Worm (Caenorhabditis elegans) whole organism, midembryonic: ENCODE measurements around the gene mogs-1.
"Not testable (repeated sequence)": the region's sequence is repeated elsewhere in the genome, so short reads cannot be mapped to it uniquely, and the experiment has no call there.

ENCODE experiments used
- T22C8.4 ChIP-seq: fragments of 200-800 bp; sonication (Bioruptor generic); IDR thresholded peaks from 2 replicates; pipeline ENCODE4 v1.3.6; 2022; ENCODE audit warnings: missing genetic modification characterization, missing compliant biosample characterization
- cog-1 ChIP-seq: sonication (generic microtip); optimal IDR thresholded peaks from 2 replicates; lab custom pipeline; 2016; ENCODE audit warnings: missing genetic modification characterization, missing compliant biosample characterization
- flt-1 ChIP-seq: fragments of 200-800 bp; sonication (Bioruptor generic); IDR thresholded peaks from 2 replicates; pipeline ENCODE4 v1.3.6; 2022; ENCODE audit warnings: missing genetic modification characterization, missing compliant biosample characterization
- klf-2 ChIP-seq: fragments of 200-800 bp; sonication (Bioruptor generic); conservative IDR thresholded peaks from 2 replicates; pipeline ENCODE4 v1.3.6; 2022; ENCODE audit warnings: missing genetic modification reagents, missing genetic modification characterization, missing compliant biosample characterization
- med-1 ChIP-seq: sonication (generic microtip); optimal IDR thresholded peaks from 2 replicates; lab custom pipeline; 2017; ENCODE audit warnings: missing genetic modification characterization, mild to moderate bottlenecking, missing compliant biosample characterization, antibody characterized with exemption, missing genetic modification reagents; ENCODE audit not compliant: insufficient read depth
- ref-1 ChIP-seq: fragments of 200-800 bp; sonication (Bioruptor generic); conservative IDR thresholded peaks from 2 replicates; pipeline ENCODE4 v1.3.6; 2022; ENCODE audit warnings: missing genetic modification reagents, missing genetic modification characterization, missing compliant biosample characterization
- tab-1 ChIP-seq: fragments of 200-800 bp; sonication (Bioruptor generic); IDR thresholded peaks from 2 replicates; pipeline ENCODE4 v1.3.6; 2022; ENCODE audit warnings: missing genetic modification characterization, missing compliant biosample characterization
- ztf-23 ChIP-seq: fragments of 200-800 bp; sonication (Bioruptor generic); IDR thresholded peaks from 2 replicates; pipeline ENCODE4 v1.3.6; 2022; ENCODE audit warnings: missing genetic modification reagents, missing genetic modification characterization, missing compliant biosample characterization
- ztf-29 ChIP-seq: fragments of 200-800 bp; sonication (Bioruptor generic); IDR thresholded peaks from 2 replicates; pipeline ENCODE4 v1.3.6; 2022; ENCODE audit warnings: missing genetic modification reagents, missing genetic modification characterization, missing compliant biosample characterization

mogs-1 gene

DNA sequence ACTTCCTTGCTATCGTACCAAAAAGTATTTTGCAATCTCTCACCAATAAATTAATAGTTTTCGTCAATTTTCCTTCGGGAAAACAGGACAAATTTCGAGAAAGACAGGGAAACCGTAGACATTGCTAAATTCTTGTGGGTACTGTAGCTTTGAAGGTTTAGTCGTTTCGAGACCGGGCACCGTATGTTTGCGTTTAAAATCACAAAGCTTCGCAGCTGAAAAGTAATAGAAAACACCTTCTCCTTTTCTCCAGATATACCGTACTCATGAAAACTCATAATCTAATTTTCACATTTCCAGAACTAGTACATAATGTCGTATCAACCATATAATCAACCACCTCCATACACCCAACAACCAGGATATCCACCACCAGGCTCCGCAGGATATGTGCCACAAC, 12.7 kb downstream of the mogs-1 start, which contains the start of gene F13H10.6:
Gene F13H10.6, plus strand, starts transcription at position 301 of the 400 bp plus-strand sequence.
- TF ChIP-seq flt-1 (GFP tag; lab: Robert Waterston, UW), result no peak
- TF ChIP-seq tab-1 (GFP tag; lab: Robert Waterston, UW), result no peak
- no peak for TF ChIP-seq ztf-29 (GFP tag; lab: Robert Waterston, UW)
- TF ChIP-seq ref-1 (GFP tag; lab: Robert Waterston, UW), result no peak
- TF ChIP-seq T22C8.4 (GFP tag; lab: Robert Waterston, UW), result no peak
- TF ChIP-seq ztf-23 (GFP tag; lab: Robert Waterston, UW), result no peak
- TF ChIP-seq med-1, result no peak
- TF ChIP-seq cog-1 (tag; lab: Kevin White, UChicago), result no peak
- TF ChIP-seq klf-2 (GFP tag; lab: Robert Waterston, UW), result no peak

DNA sequence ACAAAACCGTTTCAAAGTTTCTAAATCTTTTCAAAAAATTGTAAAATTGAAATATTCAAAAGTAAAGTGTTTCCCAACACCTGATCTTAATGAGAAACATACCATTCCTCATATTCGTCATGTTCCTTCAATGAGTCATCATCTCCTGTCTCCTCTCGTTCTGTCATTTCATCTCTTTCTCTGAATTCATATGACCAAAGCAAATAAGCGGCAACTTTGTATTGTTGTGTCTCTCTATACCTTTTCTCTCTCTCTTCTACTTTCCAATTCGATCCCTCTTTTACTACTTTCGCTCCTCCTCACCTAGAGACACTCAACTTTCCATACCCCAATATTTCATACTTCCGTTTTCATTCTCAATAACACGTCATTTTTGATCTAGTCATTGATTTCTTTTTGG, 13.5 kb downstream of the mogs-1 start:
- TF ChIP-seq ref-1 (GFP tag; lab: Robert Waterston, UW), result no peak
- TF ChIP-seq klf-2 (GFP tag; lab: Robert Waterston, UW), result no peak
- TF ChIP-seq cog-1 (tag; lab: Kevin White, UChicago), result no peak
- TF ChIP-seq flt-1 (GFP tag; lab: Robert Waterston, UW), result no peak
- TF ChIP-seq ztf-29 (GFP tag; lab: Robert Waterston, UW), result no peak
- TF ChIP-seq med-1, result no peak
- TF ChIP-seq tab-1 (GFP tag; lab: Robert Waterston, UW), result no peak
- TF ChIP-seq T22C8.4 (GFP tag; lab: Robert Waterston, UW), result no peak
- TF ChIP-seq ztf-23 (GFP tag; lab: Robert Waterston, UW), result no peak

DNA sequence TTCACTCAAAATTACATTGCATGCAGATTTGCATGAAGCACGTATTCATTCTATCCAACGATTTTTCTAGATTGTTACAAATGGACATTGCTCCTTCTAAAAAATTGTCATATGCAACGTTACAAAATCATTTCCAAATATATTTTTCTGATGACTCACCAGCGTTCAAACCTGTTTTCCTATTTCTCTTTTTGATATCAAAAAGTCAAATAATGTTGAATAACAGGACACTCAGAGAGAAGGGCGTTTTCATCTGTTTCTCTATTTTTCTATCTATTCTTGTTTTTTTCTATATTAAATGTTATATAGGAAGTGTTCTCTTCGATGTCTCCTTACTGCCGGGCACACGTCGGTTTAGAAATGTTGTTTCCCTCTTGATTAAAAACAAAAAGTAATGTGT, 14.9 kb downstream of the mogs-1 start:
- no peak for TF ChIP-seq med-1

DNA sequence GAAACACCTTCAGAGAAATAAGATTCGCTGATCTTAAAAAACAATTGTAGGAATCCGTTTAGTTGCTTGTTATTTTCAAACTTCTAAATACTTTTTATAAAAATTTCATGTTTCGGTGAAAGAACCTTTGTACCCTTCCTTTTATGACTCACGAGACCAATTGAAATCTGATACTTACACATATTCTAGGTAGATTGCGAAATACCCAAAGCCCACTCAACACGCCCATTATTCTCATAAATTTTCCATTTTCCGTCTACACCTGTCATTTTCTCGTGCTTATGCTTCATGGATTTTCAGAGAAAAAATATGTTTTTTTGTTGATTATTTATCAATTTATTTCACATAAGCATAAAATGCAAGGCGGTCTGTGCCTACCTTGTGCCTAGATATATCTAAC, 15.3 kb downstream of the mogs-1 start:
- TF ChIP-seq tab-1 (GFP tag; lab: Robert Waterston, UW) (no peak), ztf-29 (GFP tag; lab: Robert Waterston, UW) (no peak), med-1 (no peak), flt-1 (GFP tag; lab: Robert Waterston, UW) (no peak), T22C8.4 (GFP tag; lab: Robert Waterston, UW) (no peak), klf-2 (GFP tag; lab: Robert Waterston, UW) (no peak), cog-1 (tag; lab: Kevin White, UChicago) (no peak), ref-1 (GFP tag; lab: Robert Waterston, UW) (no peak), ztf-23 (GFP tag; lab: Robert Waterston, UW) (no peak)

DNA sequence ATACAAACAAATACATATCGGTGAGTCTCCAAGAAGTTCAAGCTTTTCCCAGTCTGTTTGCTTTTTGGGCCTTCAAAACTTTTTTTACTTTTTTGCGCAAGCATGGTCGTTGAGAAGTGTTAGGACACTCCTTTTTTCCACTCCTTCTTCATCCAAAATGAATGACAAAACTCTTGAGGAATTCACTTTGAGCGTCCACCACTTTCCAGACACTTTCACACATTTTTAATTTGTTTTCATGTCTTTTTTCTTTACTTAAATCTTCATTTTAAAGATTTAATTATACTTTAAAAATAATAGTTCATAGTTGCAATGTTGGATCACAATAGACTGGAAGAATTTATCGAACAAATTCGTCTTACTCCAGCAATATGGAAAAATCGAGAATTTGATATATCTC, 17.5 kb downstream of the mogs-1 start, which contains the start of gene F13H10.1:
Gene F13H10.1, plus strand, starts transcription at position 301 of the 400 bp plus-strand sequence.
- TF ChIP-seq cog-1 (tag; lab: Kevin White, UChicago) (no peak), med-1 (no peak), ztf-29 (GFP tag; lab: Robert Waterston, UW) (no peak), ztf-23 (GFP tag; lab: Robert Waterston, UW) (no peak), T22C8.4 (GFP tag; lab: Robert Waterston, UW) (no peak), ref-1 (GFP tag; lab: Robert Waterston, UW) (no peak), tab-1 (GFP tag; lab: Robert Waterston, UW) (no peak), klf-2 (GFP tag; lab: Robert Waterston, UW) (no peak), flt-1 (GFP tag; lab: Robert Waterston, UW) (no peak)

DNA sequence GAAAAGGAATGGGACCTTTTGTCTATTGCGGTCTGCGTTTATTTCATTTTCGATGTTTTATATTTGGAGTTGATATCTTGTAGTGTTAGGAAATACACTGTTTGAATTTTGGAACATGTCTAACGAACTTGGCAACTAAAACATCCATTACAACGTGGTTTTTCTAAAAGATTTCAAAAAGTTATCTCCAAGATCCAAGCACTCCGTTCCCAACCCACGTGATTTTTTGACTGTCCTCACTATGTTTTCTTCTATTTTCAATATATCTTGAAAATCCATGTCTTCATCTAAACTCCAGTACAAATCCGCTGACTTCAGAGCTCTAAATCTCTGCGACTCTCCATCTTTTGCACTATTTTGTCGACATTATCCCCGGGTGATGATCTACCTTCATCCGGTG, 20.1 kb downstream of the mogs-1 start, which contains the start of gene F13H10.9:
Gene F13H10.9, plus strand, starts transcription at position 301 of the 400 bp plus-strand sequence.
- no peak for TF ChIP-seq T22C8.4 (GFP tag; lab: Robert Waterston, UW)
- no peak for TF ChIP-seq tab-1 (GFP tag; lab: Robert Waterston, UW)
- no peak for TF ChIP-seq med-1
- TF ChIP-seq cog-1 (tag; lab: Kevin White, UChicago), result no peak
- TF ChIP-seq ref-1 (GFP tag; lab: Robert Waterston, UW), result no peak
- no peak for TF ChIP-seq ztf-23 (GFP tag; lab: Robert Waterston, UW)
- TF ChIP-seq ztf-29 (GFP tag; lab: Robert Waterston, UW), result no peak
- no peak for TF ChIP-seq klf-2 (GFP tag; lab: Robert Waterston, UW)
- TF ChIP-seq flt-1 (GFP tag; lab: Robert Waterston, UW), result no peak

DNA sequence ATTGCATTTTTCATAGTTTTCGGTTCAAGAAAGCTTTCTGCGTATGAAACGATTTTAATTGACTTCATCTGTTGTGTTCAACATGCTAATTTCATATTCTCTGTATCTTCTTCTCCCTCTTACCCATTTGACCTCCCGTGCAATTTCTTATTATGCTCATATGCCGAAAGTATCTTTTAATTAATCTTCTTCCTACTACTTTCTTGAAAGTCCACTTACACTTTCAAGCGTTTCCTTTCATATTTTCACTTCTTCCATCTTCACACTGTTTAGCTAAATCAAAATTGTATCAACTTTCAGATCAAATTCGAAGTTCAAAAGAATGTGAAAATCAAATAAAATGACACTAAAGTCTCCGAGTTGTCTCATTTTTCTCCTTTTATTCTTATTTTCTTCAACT, 31.0 kb downstream of the mogs-1 start, which contains the start of gene F13H10.5:
Gene F13H10.5, plus strand, starts transcription at position 301 of the 400 bp plus-strand sequence.
- TF ChIP-seq cog-1 (tag; lab: Kevin White, UChicago), result no peak
- TF ChIP-seq tab-1 (GFP tag; lab: Robert Waterston, UW), result no peak
- TF ChIP-seq ztf-23 (GFP tag; lab: Robert Waterston, UW), result no peak
- no peak for TF ChIP-seq flt-1 (GFP tag; lab: Robert Waterston, UW)
- TF ChIP-seq klf-2 (GFP tag; lab: Robert Waterston, UW), result no peak
- no peak for TF ChIP-seq med-1
- no peak for TF ChIP-seq ztf-29 (GFP tag; lab: Robert Waterston, UW)
- no peak for TF ChIP-seq T22C8.4 (GFP tag; lab: Robert Waterston, UW)
- no peak for TF ChIP-seq ref-1 (GFP tag; lab: Robert Waterston, UW)

DNA sequence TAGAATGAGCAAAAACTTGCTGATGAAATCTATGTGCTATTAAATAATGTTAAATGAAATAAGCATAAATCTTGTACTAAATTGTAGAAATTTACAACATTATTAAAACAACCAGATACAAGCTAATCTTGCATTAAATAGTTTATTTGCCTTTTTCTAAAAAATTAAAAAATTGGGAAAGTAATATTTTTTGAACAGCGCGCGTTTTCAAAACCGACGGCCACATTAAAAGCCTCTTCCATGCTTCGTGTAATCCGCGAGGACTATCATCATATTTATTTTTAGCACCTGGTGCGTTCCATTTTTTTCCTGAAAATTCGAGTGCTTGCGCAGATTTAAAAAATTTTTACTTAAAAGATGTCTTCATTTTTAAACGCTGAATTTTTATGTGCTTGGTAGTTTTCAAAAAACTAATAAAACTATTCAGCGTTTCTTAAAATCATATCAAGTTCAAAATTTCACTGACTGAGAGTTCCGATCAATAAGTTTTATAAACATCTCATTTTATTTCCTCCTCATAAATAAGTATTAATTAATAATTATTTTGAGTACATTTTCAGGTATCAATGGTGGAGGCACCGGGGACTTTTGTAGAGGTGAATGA, 34.3 kb downstream of the mogs-1 start, which contains the start of gene Y43E12A.3:
Gene Y43E12A.3, plus strand, starts transcription at position 554 of the 604 bp plus-strand sequence.
- not testable (repeated sequence) for TF ChIP-seq klf-2, ztf-23, T22C8.4 (GFP tag; lab: Robert Waterston, UW)

DNA sequence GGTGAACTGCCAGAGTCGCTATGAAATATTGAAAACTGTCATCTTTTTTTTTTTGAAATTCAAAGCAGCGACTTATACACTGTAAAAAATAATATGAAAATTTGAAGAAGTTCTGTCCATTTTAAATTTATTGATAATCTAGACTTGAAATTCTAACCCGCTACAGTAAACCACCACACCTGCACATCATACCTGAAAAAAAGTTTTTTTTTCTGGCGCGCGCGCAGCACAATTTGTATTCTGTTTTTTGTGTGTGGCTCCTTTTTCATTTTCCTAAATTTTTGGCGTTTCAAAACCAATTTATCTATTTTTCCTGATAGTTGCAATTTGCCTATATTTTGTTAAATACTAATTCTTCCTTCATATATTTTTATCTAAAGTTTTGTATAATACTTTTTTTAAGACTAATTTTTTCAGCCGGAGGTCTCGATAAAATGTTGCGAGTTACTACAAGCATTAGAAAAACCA, 36.1 kb downstream of the mogs-1 start, which contains the start of gene cyb-2.1:
Gene cyb-2.1, plus strand, starts transcription at position 418 of the 468 bp plus-strand sequence.
- TF ChIP-seq tab-1 (GFP tag; lab: Robert Waterston, UW), result no peak
- no peak for TF ChIP-seq ref-1 (GFP tag; lab: Robert Waterston, UW)
- no peak for TF ChIP-seq T22C8.4 (GFP tag; lab: Robert Waterston, UW)
- no peak for TF ChIP-seq klf-2 (GFP tag; lab: Robert Waterston, UW)
- no peak for TF ChIP-seq cog-1 (tag; lab: Kevin White, UChicago)
- TF ChIP-seq med-1, result no peak
- TF ChIP-seq ztf-23 (GFP tag; lab: Robert Waterston, UW), result no peak
- TF ChIP-seq flt-1 (GFP tag; lab: Robert Waterston, UW), result no peak
- no peak for TF ChIP-seq ztf-29 (GFP tag; lab: Robert Waterston, UW)
